Worm (Caenorhabditis elegans) whole organism, L1 larva: ENCODE results near the gene F42A10.6.

Experiments
- elt-2 ChIP-seq: sonication (generic microtip); optimal IDR thresholded peaks from 2 replicates; lab custom pipeline; 2016; ENCODE audit warnings: missing genetic modification characterization, mild to moderate bottlenecking, inconsistent platforms, missing compliant biosample characterization, missing genetic modification reagents
- fos-1 ChIP-seq: fragments of 150-350 bp; optimal IDR thresholded peaks from 2 replicates; lab custom pipeline; 2014; ENCODE audit warnings: missing biosample characterization, missing genetic modification characterization
- lin-35 ChIP-seq, 2 experiments: fragments of 150-350 bp; optimal IDR thresholded peaks; 2 replicates each; lab custom pipeline; 2014; ENCODE audit warnings: missing biosample characterization in 2 of 2, missing genetic modification characterization in 2 of 2, missing genetic modification reagents in 2 of 2
- nhr-237 ChIP-seq: fragments of 150-350 bp; optimal IDR thresholded peaks from 2 replicates; lab custom pipeline; 2014; ENCODE audit warnings: missing biosample characterization, missing genetic modification characterization
- nhr-47 ChIP-seq: sonication (generic microtip); optimal IDR thresholded peaks from 2 replicates; lab custom pipeline; 2016; ENCODE audit warnings: mild to moderate bottlenecking, missing genetic modification characterization, moderate library complexity, missing compliant biosample characterization
- nhr-76 ChIP-seq: sonication (generic microtip); optimal IDR thresholded peaks from 2 replicates; lab custom pipeline; 2017; ENCODE audit warnings: missing biosample characterization, missing genetic modification characterization
- rnt-1 ChIP-seq: sonication (generic microtip); optimal IDR thresholded peaks from 2 replicates; lab custom pipeline; 2016; ENCODE audit warnings: mild to moderate bottlenecking, missing genetic modification characterization, moderate library complexity, missing compliant biosample characterization
- sox-4 ChIP-seq: sonication (generic microtip); optimal IDR thresholded peaks from 2 replicates; lab custom pipeline; 2016; ENCODE audit warnings: missing genetic modification characterization, missing compliant biosample characterization
- sptf-1 ChIP-seq: fragments of 150-350 bp; optimal IDR thresholded peaks from 2 replicates; lab custom pipeline; 2014; ENCODE audit warnings: missing biosample characterization, missing genetic modification characterization
- tbx-2 ChIP-seq: sonication (generic microtip); optimal IDR thresholded peaks from 2 replicates; lab custom pipeline; 2016; ENCODE audit warnings: missing genetic modification characterization, missing compliant biosample characterization
- ztf-11 ChIP-seq, 2 experiments: sonication (generic microtip); optimal IDR thresholded peaks; 2 replicates each; lab custom pipeline; 2016 to 2017; ENCODE audit warnings: missing genetic modification characterization in 2 of 2, missing biosample characterization in 1 of 2, missing compliant biosample characterization in 1 of 2

DNA sequence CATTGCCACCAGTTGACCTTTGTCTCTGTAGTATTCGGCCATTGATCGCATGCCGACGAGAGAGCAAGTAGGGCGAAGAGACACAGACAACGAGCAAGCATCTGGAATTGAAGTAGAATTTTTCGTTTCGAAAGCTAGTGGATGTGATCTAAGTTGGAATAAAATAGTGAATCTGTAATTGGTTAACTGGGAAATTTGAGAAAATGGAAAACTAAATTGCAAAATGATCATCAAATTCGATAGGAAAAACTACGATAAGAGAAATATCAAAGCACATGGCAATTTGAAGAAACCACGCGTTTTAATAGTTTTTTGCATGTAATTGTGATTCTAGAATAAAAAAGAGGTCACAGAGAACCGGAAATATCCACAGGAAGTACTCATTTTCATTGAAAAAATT is at the start of gene F42A10.6:
- TF ChIP-seq nhr-237 (tag; lab: Kevin White, UChicago) (no peak), sptf-1 (tag; lab: Kevin White, UChicago) (no peak), elt-2 (no peak), fos-1 (tag; lab: Kevin White, UChicago) (no peak), nhr-47 (tag; lab: Kevin White, UChicago) (no peak), ztf-11 (tag; optimal IDR thresholded peaks at IDR 0.05; lab: Kevin White, UChicago) (no peak), sox-4 (tag; lab: Kevin White, UChicago) (no peak), tbx-2 (no peak), rnt-1 (no peak), nhr-76 (tag; lab: Kevin White, UChicago) (no peak), lin-35 (GFP tag; optimal IDR thresholded peaks at IDR 0.05; lab: Kevin White, UChicago) (no peak)
